Fruit fly (Drosophila melanogaster) whole organism, prepupa: Measurements from ENCODE around the gene CG31792.

Experiments
- CG15336 ChIP-seq: fragments of 200-800 bp; sonication (Bioruptor generic); IDR thresholded peaks from 2 replicates; pipeline ENCODE4 v1.3.6; 2022; ENCODE audit warnings: missing biosample characterization, missing genetic modification characterization
- CG3919 ChIP-seq: fragments of 200-800 bp; sonication (Bioruptor generic); optimal IDR thresholded peaks from 3 replicates; lab custom pipeline; 2016; ENCODE audit warnings: missing biosample characterization, missing genetic modification characterization
- CG6808 ChIP-seq: fragments of 200-800 bp; sonication (Bioruptor generic); optimal IDR thresholded peaks from 3 replicates; lab custom pipeline; 2017; ENCODE audit warnings: missing biosample characterization, missing genetic modification characterization, mild to moderate bottlenecking, moderate library complexity, missing genetic modification reagents
- Hr39 ChIP-seq: fragments of 200-800 bp; sonication (Bioruptor generic); optimal IDR thresholded peaks from 2 replicates; lab custom pipeline; 2016; ENCODE audit warnings: missing biosample characterization, missing genetic modification characterization
- OdsH ChIP-seq: fragments of 200-800 bp; sonication (Bioruptor generic); optimal IDR thresholded peaks from 3 replicates; lab custom pipeline; 2016; ENCODE audit warnings: missing biosample characterization, missing genetic modification characterization
- Sox14 ChIP-seq: fragments of 200-800 bp; sonication (Bioruptor generic); optimal IDR thresholded peaks from 3 replicates; lab custom pipeline; 2016; ENCODE audit warnings: missing biosample characterization, missing genetic modification characterization
- spab ChIP-seq: fragments of 200-800 bp; sonication (Bioruptor generic); optimal IDR thresholded peaks from 2 replicates; lab custom pipeline; 2017; ENCODE audit warnings: missing biosample characterization, mild to moderate bottlenecking, missing genetic modification characterization, missing genetic modification reagents

dm6 chr2L:19024744-19025059 is 27.5 kb downstream of the CG31792 start:
- TF ChIP-seq spab (GFP tag; lab: Kevin White, UChicago) = no peak
- TF ChIP-seq Sox14 (GFP tag; lab: Kevin White, UChicago) = no peak
- TF ChIP-seq CG6808 (GFP tag; lab: Kevin White, UChicago) = no peak
- TF ChIP-seq CG3919 (GFP tag; lab: Kevin White, UChicago) = no peak
- no peak for TF ChIP-seq OdsH
- no peak for TF ChIP-seq CG15336
- no peak for TF ChIP-seq Hr39
